Worm (Caenorhabditis elegans): ENCODE data around the gene B0464.9.

B0464.9 gene

ce11 chrIII:9487454-9487853 lies 21.9 kb downstream of the B0464.9 start:
- TF ChIP-seq him-1 (tag; optimal IDR thresholded peaks at IDR 0.05) (no peak), dao-5 (tag; optimal IDR thresholded peaks at IDR 0.05) (no peak), W03F9.2 (tag; optimal IDR thresholded peaks at IDR 0.05) (no peak)

DNA sequence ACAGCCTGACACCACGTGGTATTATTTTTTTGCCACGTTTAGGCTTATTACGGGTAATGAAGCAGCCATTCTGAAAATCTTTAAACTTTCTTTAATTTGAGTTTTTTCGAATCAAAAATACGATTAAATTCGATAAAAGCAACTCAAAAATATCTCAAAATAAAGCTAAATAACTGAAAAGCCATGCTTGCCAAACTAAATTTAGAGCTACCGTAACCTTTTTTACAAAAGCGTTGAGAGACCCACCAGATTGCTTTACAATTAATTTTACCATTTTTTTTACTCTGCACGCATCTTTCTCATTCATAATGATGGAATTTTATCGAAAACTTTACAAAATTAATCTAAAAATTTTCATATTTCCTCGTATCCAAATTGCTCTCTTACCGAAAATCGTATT lies 22.5 kb downstream of the B0464.9 start:
- TF ChIP-seq W03F9.2 (tag; optimal IDR thresholded peaks at IDR 0.05): no peak
- no peak for TF ChIP-seq dao-5 (tag; optimal IDR thresholded peaks at IDR 0.05)
- no peak for TF ChIP-seq him-1 (tag; optimal IDR thresholded peaks at IDR 0.05)

ce11 chrIII:9488431-9488830 lies 22.9 kb downstream of the B0464.9 start, which contains the start of gene nlp-36:
TSS of gene nlp-36 (plus strand) at chrIII:9488731.
- no peak for TF ChIP-seq W03F9.2 (tag; optimal IDR thresholded peaks at IDR 0.05)
- TF ChIP-seq him-1 (tag; optimal IDR thresholded peaks at IDR 0.05): no peak
- TF ChIP-seq dao-5 (tag; optimal IDR thresholded peaks at IDR 0.05): no peak

DNA sequence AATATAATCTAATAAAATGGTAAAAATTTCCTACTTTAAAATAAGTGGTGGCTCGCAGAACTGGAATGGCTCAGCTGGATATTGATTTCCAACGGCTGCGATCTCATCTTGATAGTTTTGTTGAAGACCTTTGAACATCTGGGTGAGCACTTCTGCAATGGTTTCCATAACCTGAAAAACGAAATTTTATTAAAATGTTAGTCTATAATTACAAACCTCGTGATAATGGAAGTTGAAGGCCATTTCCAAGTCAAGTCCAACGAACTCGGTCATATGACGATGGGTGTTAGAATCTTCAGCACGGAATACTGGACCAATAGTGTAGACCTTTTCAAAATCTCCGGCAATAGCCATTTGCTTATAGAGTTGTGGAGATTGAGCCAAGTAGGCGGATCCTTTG lies 24.2 kb downstream of the B0464.9 start:
- TF ChIP-seq W03F9.2 (tag; optimal IDR thresholded peaks at IDR 0.05): no peak
- no peak for TF ChIP-seq dao-5 (tag; optimal IDR thresholded peaks at IDR 0.05)

DNA sequence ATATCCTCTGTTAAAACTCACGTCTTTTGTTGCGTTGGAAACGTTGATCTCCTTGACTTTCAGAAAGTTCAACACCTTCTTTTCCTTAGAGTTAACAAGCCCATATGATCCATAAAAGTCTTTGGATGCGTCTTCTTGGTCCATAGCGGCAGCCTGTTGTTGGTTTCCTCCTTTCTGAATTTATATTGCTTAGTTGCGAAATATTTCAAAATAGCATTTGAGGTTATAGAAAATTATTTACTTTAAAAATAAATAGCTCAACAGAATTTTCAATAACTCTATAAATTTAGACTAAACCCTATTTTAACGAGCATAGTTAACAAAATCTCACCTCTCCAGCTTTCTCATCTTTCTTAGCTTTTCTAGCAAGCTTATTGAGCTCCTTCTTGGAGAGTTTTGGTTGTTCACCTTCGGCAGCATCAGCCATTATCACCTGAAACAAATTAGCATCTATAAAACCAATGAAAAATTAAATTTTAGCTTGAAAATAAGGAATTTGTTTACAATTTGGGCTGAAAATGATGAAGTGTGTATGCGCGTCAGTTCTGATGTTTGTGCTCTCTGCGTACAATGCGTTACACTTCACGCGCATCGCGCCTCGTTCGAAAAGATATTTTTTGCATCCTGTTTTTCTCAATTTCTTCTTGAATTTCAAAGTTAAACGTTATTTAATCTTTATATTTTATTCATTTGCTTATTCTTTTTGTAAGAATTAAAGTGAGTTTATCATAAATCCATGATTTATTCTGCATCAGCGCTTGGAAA lies 25.4 kb downstream of the B0464.9 start, which contains the start of the genes dars-1 and ctr-9:
dars-1 (minus strand) TSS at position 433 of the 765 bp plus-strand sequence.
ctr-9 (plus strand) TSS at position 614 of the 765 bp plus-strand sequence.
- TF ChIP-seq him-1 (tag; optimal IDR thresholded peaks at IDR 0.05): no peak
- TF ChIP-seq W03F9.2 (tag; optimal IDR thresholded peaks at IDR 0.05): peak; percentile 18

DNA sequence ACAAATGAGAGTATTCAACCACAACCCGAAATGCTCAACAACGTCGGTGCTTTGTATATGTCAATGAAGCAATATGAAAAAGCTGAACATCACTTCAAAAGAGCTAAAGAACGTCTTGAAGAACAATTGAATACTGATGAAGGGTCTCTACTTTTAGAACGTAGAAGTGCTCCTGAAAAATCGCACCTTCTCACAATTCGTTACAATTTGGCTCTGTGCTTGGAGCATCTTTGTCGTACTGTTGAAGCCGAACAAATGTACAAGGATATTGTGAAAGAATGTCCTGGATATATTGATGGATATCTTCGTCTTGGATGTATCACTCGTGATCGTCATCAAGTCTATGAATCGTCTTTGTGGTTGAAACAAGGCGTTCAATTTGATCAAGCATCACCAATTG lies 28.6 kb downstream of the B0464.9 start:
- TF ChIP-seq dao-5 (tag; optimal IDR thresholded peaks at IDR 0.05) (no peak), him-1 (tag; optimal IDR thresholded peaks at IDR 0.05) (no peak), W03F9.2 (tag; optimal IDR thresholded peaks at IDR 0.05) (no peak)

DNA sequence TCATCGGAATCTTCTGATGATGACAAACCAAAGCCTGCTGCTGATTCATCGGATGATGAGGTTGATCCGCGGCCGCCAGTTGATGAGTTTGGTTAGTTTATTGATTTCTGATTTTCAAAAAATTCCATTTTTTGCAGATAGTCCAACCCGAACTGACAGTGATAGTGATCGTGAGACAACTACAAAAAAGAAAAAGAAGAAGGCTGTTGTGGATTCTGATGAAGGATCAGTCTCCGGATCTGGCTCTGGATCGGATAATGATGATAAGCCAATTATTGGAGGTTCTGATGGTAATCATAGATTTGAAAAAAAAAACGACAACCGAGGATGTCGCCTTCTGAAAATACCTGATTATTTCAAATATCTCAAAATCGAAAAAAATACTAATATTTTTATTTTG lies 30.5 kb downstream of the B0464.9 start:
- TF ChIP-seq dao-5 (tag; optimal IDR thresholded peaks at IDR 0.05) (no peak), W03F9.2 (tag; optimal IDR thresholded peaks at IDR 0.05) (no peak), him-1 (tag; optimal IDR thresholded peaks at IDR 0.05) (no peak)

- TF ChIP-seq dao-5 (tag; optimal IDR thresholded peaks at IDR 0.05): no peak
- TF ChIP-seq him-1 (tag; optimal IDR thresholded peaks at IDR 0.05): no peak
- no peak for TF ChIP-seq W03F9.2 (tag; optimal IDR thresholded peaks at IDR 0.05)
These were observed 31.8 kb downstream of the B0464.9 start for ce11 chrIII:9497412-9497811.

DNA sequence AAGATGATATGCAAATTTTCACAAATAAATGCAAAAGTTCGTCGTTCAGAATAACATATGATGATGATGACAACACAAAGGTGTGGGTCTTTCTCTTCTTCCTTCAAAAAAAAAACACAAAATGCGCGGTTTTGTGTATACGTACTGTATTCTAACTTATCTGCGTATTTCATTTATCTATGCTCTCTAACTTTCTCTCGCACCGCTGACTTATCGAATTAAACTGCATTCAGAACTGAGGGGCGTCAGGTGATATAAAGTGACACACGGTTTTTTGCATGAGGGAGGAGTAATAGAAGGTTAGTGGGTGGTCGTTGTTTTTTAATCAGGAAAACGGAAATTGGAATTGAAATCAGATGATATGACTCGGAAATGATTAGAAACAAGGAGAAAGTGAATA lies 34.7 kb downstream of the B0464.9 start, which contains the start of gene sod-4:
sod-4 (minus strand) TSS at position 109 of the 400 bp plus-strand sequence.
- no peak for TF ChIP-seq W03F9.2 (tag; optimal IDR thresholded peaks at IDR 0.05)
- TF ChIP-seq dao-5 (tag; optimal IDR thresholded peaks at IDR 0.05): no peak
- no peak for TF ChIP-seq him-1 (tag; optimal IDR thresholded peaks at IDR 0.05)

ce11 chrIII:9501072-9501471 lies 35.5 kb downstream of the B0464.9 start:
- TF ChIP-seq dao-5 (tag; optimal IDR thresholded peaks at IDR 0.05) (no peak), him-1 (tag; optimal IDR thresholded peaks at IDR 0.05) (no peak), W03F9.2 (tag; optimal IDR thresholded peaks at IDR 0.05) (no peak)

- no peak for TF ChIP-seq dao-5 (tag; optimal IDR thresholded peaks at IDR 0.05)
- no peak for TF ChIP-seq W03F9.2 (tag; optimal IDR thresholded peaks at IDR 0.05)
- no peak for TF ChIP-seq him-1 (tag; optimal IDR thresholded peaks at IDR 0.05)
These were observed 36.7 kb downstream of the B0464.9 start for ce11 chrIII:9502155-9502714.

DNA sequence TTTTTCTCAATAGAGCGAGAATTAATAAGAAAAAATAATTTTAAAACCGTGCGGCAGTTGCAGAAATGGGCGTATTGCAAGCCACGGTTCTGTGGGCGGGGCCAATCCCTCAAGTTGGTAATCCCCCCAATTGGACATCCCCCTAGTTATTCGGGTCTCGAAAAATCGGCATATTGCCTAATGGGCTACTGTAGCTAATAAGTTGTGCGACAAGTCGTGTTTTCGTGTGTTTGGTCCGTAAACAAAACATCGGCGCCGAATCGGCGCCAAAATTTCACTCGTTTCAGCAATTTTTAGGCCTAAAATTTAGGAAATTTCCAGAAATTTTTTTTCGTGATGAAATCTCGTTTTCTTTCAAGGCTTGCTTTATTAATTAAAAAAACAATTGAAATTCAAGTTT lies 38.8 kb downstream of the B0464.9 start:
- TF ChIP-seq dao-5 (tag; optimal IDR thresholded peaks at IDR 0.05) (no peak), W03F9.2 (tag; optimal IDR thresholded peaks at IDR 0.05) (no peak), him-1 (tag; optimal IDR thresholded peaks at IDR 0.05) (no peak)

- no peak for TF ChIP-seq dao-5 (tag; optimal IDR thresholded peaks at IDR 0.05)
- TF ChIP-seq W03F9.2 (tag; optimal IDR thresholded peaks at IDR 0.05): peak; percentile 29
- no peak for TF ChIP-seq him-1 (tag; optimal IDR thresholded peaks at IDR 0.05)
These were observed 42.2 kb downstream of the B0464.9 start, which contains the start of gene vha-14 for ce11 chrIII:9507799-9508198. TSS of gene vha-14 (plus strand) at chrIII:9508100.

DNA sequence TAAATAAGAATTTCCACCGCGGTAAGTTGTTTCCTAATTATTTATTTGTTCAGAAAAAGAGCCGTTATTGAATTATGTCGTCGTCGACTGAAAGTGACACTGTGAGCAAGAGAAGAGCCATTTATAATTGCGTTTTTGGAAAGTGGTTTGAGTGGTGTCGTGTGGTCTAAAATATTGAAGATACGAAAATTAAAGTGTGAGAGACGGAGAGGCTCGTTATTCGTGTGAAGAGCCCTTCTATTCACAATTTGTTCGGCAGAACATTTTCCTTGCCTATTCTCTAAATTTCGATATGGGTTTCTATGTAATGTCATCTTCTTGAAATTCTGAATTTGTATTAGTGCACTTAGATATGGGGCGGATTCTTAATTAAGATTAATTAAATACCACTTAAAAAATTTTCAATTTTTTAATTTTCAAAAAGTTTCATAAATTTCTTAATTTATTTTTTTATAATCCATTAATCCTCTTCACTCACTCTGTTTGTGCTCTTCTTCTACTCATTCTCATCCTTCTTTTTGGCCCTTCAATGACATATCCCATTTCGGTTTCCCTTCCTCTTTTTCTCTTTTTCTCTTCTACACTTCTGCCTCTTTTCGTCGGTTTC lies 44.3 kb downstream of the B0464.9 start:
- TF ChIP-seq him-1 (tag; optimal IDR thresholded peaks at IDR 0.05) (no peak), dao-5 (tag; optimal IDR thresholded peaks at IDR 0.05) (peak; percentile 46)

Measured in whole organism, L4/young adult.